Worm (Caenorhabditis elegans): ENCODE measurements around the gene srg-47.

DNA sequence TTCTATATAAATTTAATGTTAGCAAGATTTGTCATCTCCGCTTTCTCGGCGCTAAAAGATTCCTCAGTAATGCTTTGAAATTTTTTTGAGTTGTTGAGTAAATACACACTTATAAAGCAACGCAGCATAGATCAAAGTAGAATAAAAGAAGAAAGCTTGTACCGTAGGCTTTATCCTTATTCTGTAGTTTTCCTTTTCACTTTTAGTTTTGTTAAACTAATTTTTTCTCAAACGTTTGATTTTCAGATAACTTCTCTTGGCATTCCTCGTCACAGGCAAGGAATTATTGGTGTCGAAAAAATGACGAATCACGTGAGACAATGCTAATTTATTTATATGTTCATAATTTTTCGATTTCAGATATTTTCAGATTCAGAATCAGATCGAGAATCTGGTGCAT, 6.5 kb upstream of the srg-47 start, which contains the start of gene C53A5.11:
- TF ChIP-seq nhr-6 (tag; optimal IDR thresholded peaks at IDR 0.05) (no peak), skn-1 (tag; optimal IDR thresholded peaks at IDR 0.05) (no peak), nhr-237 (tag; optimal IDR thresholded peaks at IDR 0.05) (no peak), mxl-2 (GFP tag; conservative IDR thresholded peaks at IDR 0.05) (no peak), ceh-82 (tag; optimal IDR thresholded peaks at IDR 0.05) (no peak), ceh-28 (tag; optimal IDR thresholded peaks at IDR 0.05) (no peak), ceh-32 (tag; optimal IDR thresholded peaks at IDR 0.05; ENCODE audit: poor library complexity) (no peak), Y5F2A.4 (GFP tag; optimal IDR thresholded peaks at IDR 0.05) (no peak), pqm-1 (tag; optimal IDR thresholded peaks at IDR 0.05) (no peak), ZK546.5 (tag; optimal IDR thresholded peaks at IDR 0.05) (no peak), snpc-4 (tag; optimal IDR thresholded peaks at IDR 0.05) (no peak)

Measured in whole organism, L4 larva.